Worm (Caenorhabditis elegans) whole organism, L1 larva: ENCODE results near the gene ssp-36.

Experiments used
- fos-1 ChIP-seq: fragments of 150-350 bp; optimal IDR thresholded peaks from 2 replicates; lab custom pipeline; 2014; ENCODE audit warnings: missing biosample characterization, missing genetic modification characterization
- nhr-11 ChIP-seq: fragments of 150-350 bp; optimal IDR thresholded peaks from 2 replicates; lab custom pipeline; 2014; ENCODE audit warnings: missing biosample characterization, missing genetic modification characterization
- pax-3 ChIP-seq: fragments of 200-800 bp; sonication (Bioruptor generic); optimal IDR thresholded peaks from 2 replicates; lab custom pipeline; 2018; ENCODE audit warnings: mild to moderate bottlenecking, missing genetic modification characterization, moderate library complexity, missing compliant biosample characterization
- sox-4 ChIP-seq: sonication (generic microtip); optimal IDR thresholded peaks from 2 replicates; lab custom pipeline; 2016; ENCODE audit warnings: missing genetic modification characterization, missing compliant biosample characterization

ce11 chrIV:9723185-9723584, 43.0 kb downstream of the ssp-36 start:
- TF ChIP-seq fos-1 (tag; lab: Kevin White, UChicago) (no peak), sox-4 (no peak), nhr-11 (no peak), pax-3 (tag; lab: Kevin White, UChicago) (no peak)
